Fruit fly (Drosophila melanogaster) whole organism, adult: ENCODE measurements around the gene CG12003.

Source experiments
- CG11617 ChIP-seq: fragments of 200-800 bp; sonication (Bioruptor generic); optimal IDR thresholded peaks from 2 replicates; lab custom pipeline; 2017; ENCODE audit warnings: mild to moderate bottlenecking, missing biosample characterization, missing genetic modification reagents, missing genetic modification characterization
- CG12768 ChIP-seq: fragments of 200-800 bp; sonication (Bioruptor generic); optimal IDR thresholded peaks from 2 replicates; lab custom pipeline; 2017; ENCODE audit warnings: missing biosample characterization, missing genetic modification characterization, mild to moderate bottlenecking, moderate library complexity, missing genetic modification reagents
- CG14711 ChIP-seq: fragments of 200-800 bp; sonication (Bioruptor generic); optimal IDR thresholded peaks from 2 replicates; lab custom pipeline; 2018; ENCODE audit warnings: missing biosample characterization, mild to moderate bottlenecking, missing genetic modification characterization, moderate library complexity
- CG1620 ChIP-seq: fragments of 200-800 bp; sonication (Bioruptor generic); optimal IDR thresholded peaks from 2 replicates; lab custom pipeline; 2016; ENCODE audit warnings: missing biosample characterization, missing genetic modification characterization
- CG33017 ChIP-seq: fragments of 200-800 bp; sonication (Bioruptor generic); optimal IDR thresholded peaks from 2 replicates; lab custom pipeline; 2018; ENCODE audit warnings: missing biosample characterization, mild to moderate bottlenecking, missing genetic modification characterization, moderate library complexity
- CG7101 ChIP-seq: fragments of 200-800 bp; sonication (Bioruptor generic); optimal IDR thresholded peaks from 2 replicates; lab custom pipeline; 2018; ENCODE audit warnings: missing biosample characterization, mild to moderate bottlenecking, missing genetic modification characterization, moderate library complexity
- Crg-1 ChIP-seq: fragments of 200-800 bp; sonication (Bioruptor generic); optimal IDR thresholded peaks from 2 replicates; lab custom pipeline; 2016; ENCODE audit warnings: missing biosample characterization, missing genetic modification characterization
- Mnt ChIP-seq: fragments of 200-800 bp; sonication (Bioruptor generic); optimal IDR thresholded peaks from 2 replicates; lab custom pipeline; 2016; ENCODE audit warnings: missing biosample characterization, mild to moderate bottlenecking, missing genetic modification characterization
- cic ChIP-seq: fragments of 200-800 bp; sonication (Bioruptor generic); optimal IDR thresholded peaks from 2 replicates; lab custom pipeline; 2017; ENCODE audit warnings: missing biosample characterization, mild to moderate bottlenecking, missing genetic modification characterization, moderate library complexity
- kay ChIP-seq: fragments of 200-800 bp; sonication (Bioruptor generic); peaks from one replicate; lab custom pipeline; 2016; ENCODE audit warnings: missing biosample characterization, missing genetic modification characterization, borderline replicate concordance
- ovo ChIP-seq: fragments of 200-800 bp; sonication (Bioruptor generic); optimal IDR thresholded peaks from 2 replicates; lab custom pipeline; 2016; ENCODE audit warnings: missing biosample characterization, missing genetic modification characterization
- pad ChIP-seq: fragments of 200-800 bp; sonication (Bioruptor generic); optimal IDR thresholded peaks from 3 replicates; lab custom pipeline; 2017; ENCODE audit warnings: missing biosample characterization, missing genetic modification characterization, mild to moderate bottlenecking, moderate library complexity, missing genetic modification reagents
- tj ChIP-seq: fragments of 200-800 bp; sonication (Bioruptor generic); optimal IDR thresholded peaks from 3 replicates; lab custom pipeline; 2017; ENCODE audit warnings: missing biosample characterization, mild to moderate bottlenecking, missing genetic modification characterization, moderate library complexity

dm6 chr3L:1569966-1570276 lies 4.7 kb downstream of the CG12003 start:
- TF ChIP-seq tj (GFP tag; lab: Kevin White, UChicago) = peak; percentile 59
- TF ChIP-seq ovo = no peak
- TF ChIP-seq CG7101 (tag; lab: Kevin White, UChicago) = no peak
- no peak for TF ChIP-seq Crg-1
- no peak for TF ChIP-seq Mnt (GFP tag; lab: Kevin White, UChicago)
- no peak for TF ChIP-seq CG1620
- TF ChIP-seq CG14711 = no peak
- TF ChIP-seq CG11617 (GFP tag; lab: Kevin White, UChicago) = no peak
- no peak for TF ChIP-seq CG12768 (GFP tag; lab: Kevin White, UChicago)
- no peak for TF ChIP-seq cic (GFP tag; lab: Kevin White, UChicago)
- TF ChIP-seq CG33017 (tag; lab: Kevin White, UChicago) = no peak
- no peak for TF ChIP-seq pad (GFP tag; lab: Kevin White, UChicago)
- no peak for TF ChIP-seq kay (GFP tag; lab: Kevin White, UChicago)
